Worm (Caenorhabditis elegans) whole organism, midembryonic: ENCODE measurements around the gene rpl-23.

Experiments used
- T22C8.4 ChIP-seq: fragments of 200-800 bp; sonication (Bioruptor generic); IDR thresholded peaks from 2 replicates; pipeline ENCODE4 v1.3.6; 2022; ENCODE audit warnings: missing genetic modification characterization, missing compliant biosample characterization
- klf-2 ChIP-seq: fragments of 200-800 bp; sonication (Bioruptor generic); conservative IDR thresholded peaks from 2 replicates; pipeline ENCODE4 v1.3.6; 2022; ENCODE audit warnings: missing genetic modification reagents, missing genetic modification characterization, missing compliant biosample characterization
- med-1 ChIP-seq: sonication (generic microtip); optimal IDR thresholded peaks from 2 replicates; lab custom pipeline; 2017; ENCODE audit warnings: missing genetic modification characterization, mild to moderate bottlenecking, missing compliant biosample characterization, antibody characterized with exemption, missing genetic modification reagents; ENCODE audit not compliant: insufficient read depth
- tab-1 ChIP-seq: fragments of 200-800 bp; sonication (Bioruptor generic); IDR thresholded peaks from 2 replicates; pipeline ENCODE4 v1.3.6; 2022; ENCODE audit warnings: missing genetic modification characterization, missing compliant biosample characterization
- ztf-23 ChIP-seq: fragments of 200-800 bp; sonication (Bioruptor generic); IDR thresholded peaks from 2 replicates; pipeline ENCODE4 v1.3.6; 2022; ENCODE audit warnings: missing genetic modification reagents, missing genetic modification characterization, missing compliant biosample characterization
- ztf-29 ChIP-seq: fragments of 200-800 bp; sonication (Bioruptor generic); IDR thresholded peaks from 2 replicates; pipeline ENCODE4 v1.3.6; 2022; ENCODE audit warnings: missing genetic modification reagents, missing genetic modification characterization, missing compliant biosample characterization

DNA sequence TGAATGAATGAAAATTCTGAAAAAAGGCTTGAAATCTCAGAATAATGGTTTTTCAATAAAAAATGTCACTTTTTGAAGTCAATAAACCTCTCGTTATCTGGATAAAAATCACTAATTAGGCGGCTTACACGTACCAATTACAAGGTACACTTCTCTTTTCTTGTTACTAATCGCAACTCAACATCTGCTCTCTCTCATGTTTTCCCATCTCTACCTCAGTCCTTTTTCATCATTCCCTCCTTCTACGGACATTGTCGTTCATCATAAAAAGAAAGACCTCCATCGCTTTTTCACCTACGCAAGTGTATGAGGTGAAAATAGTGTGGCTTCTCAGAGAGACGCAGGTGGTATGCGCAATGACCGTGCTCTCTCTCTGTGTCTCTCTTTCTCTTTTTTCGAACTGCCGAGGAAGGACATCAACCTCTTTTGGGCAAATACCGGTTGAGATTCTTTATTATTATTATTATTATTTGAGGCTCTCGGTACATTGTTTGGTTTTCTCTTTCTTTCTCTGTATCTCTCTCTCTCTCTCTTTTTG is 37.9 kb downstream of the rpl-23 start:
- TF ChIP-seq T22C8.4 (GFP tag; lab: Robert Waterston, UW) (no peak), klf-2 (GFP tag; lab: Robert Waterston, UW) (no peak), ztf-29 (no peak; the same call in 1 of the 2 replicates), tab-1 (GFP tag; lab: Robert Waterston, UW) (no peak), ztf-23 (GFP tag; lab: Robert Waterston, UW) (no peak), med-1 (no peak)
